Worm (Caenorhabditis elegans) whole organism, mixed stage, embryonic: ENCODE results near the gene polk-1.
A peak's percentile ranks its signal among the peaks of the same experiment; 100 is the strongest.

Source experiments
- M03D4.4 ChIP-seq: sonication (generic microtip); optimal IDR thresholded peaks from 2 replicates; lab custom pipeline; 2017; ENCODE audit warnings: mild to moderate bottlenecking, missing genetic modification characterization, missing compliant biosample characterization
- bed-3 ChIP-seq: fragments of 200-800 bp; sonication (Bioruptor generic); optimal IDR thresholded peaks from 3 replicates; lab custom pipeline; 2018; ENCODE audit warnings: mild to moderate bottlenecking, missing genetic modification characterization, moderate library complexity, missing compliant biosample characterization
- blmp-1 ChIP-seq: fragments of 150-350 bp; optimal IDR thresholded peaks from 2 replicates; lab custom pipeline; 2014; ENCODE audit warnings: missing biosample characterization, missing genetic modification characterization
- ceh-43 ChIP-seq: fragments of 200-800 bp; sonication (Bioruptor generic); optimal IDR thresholded peaks from 2 replicates; lab custom pipeline; 2018; ENCODE audit warnings: mild to moderate bottlenecking, missing genetic modification characterization, moderate library complexity, missing compliant biosample characterization
- ceh-83 ChIP-seq: fragments of 200-800 bp; sonication (Bioruptor generic); optimal IDR thresholded peaks from 2 replicates; lab custom pipeline; 2018; ENCODE audit warnings: mild to moderate bottlenecking, missing genetic modification characterization, missing compliant biosample characterization
- ces-1 ChIP-seq: fragments of 150-350 bp; optimal IDR thresholded peaks from 2 replicates; lab custom pipeline; 2014; ENCODE audit warnings: missing biosample characterization, missing genetic modification reagents, missing genetic modification characterization
- cnd-1 ChIP-seq: fragments of 200-800 bp; sonication (Bioruptor generic); optimal IDR thresholded peaks from 2 replicates; lab custom pipeline; 2018; ENCODE audit warnings: mild to moderate bottlenecking, missing genetic modification characterization, missing compliant biosample characterization
- drap-1 ChIP-seq: fragments of 200-800 bp; sonication (Bioruptor generic); optimal IDR thresholded peaks from 3 replicates; lab custom pipeline; 2018; ENCODE audit warnings: mild to moderate bottlenecking, missing genetic modification characterization, missing compliant biosample characterization
- elt-1 ChIP-seq: sonication (generic microtip); optimal IDR thresholded peaks from 2 replicates; lab custom pipeline; 2017; ENCODE audit warnings: missing genetic modification characterization, mild to moderate bottlenecking, missing compliant biosample characterization, antibody characterized with exemption, moderate library complexity, borderline replicate concordance; ENCODE audit not compliant: insufficient read depth
- elt-3 ChIP-seq: fragments of 150-350 bp; optimal IDR thresholded peaks from 2 replicates; lab custom pipeline; 2014; ENCODE audit warnings: missing biosample characterization, missing genetic modification characterization
- flh-1 ChIP-seq: fragments of 200-800 bp; sonication (Bioruptor generic); optimal IDR thresholded peaks from 2 replicates; lab custom pipeline; 2018; ENCODE audit warnings: mild to moderate bottlenecking, missing genetic modification characterization, moderate library complexity, missing compliant biosample characterization
- ham-2 ChIP-seq: fragments of 200-800 bp; sonication (Bioruptor generic); optimal IDR thresholded peaks from 2 replicates; lab custom pipeline; 2018; ENCODE audit warnings: mild to moderate bottlenecking, missing genetic modification characterization, missing compliant biosample characterization
- hlh-1 ChIP-seq: fragments of 150-350 bp; optimal IDR thresholded peaks from 2 replicates; lab custom pipeline; 2014; ENCODE audit warnings: missing biosample characterization, missing genetic modification reagents, missing genetic modification characterization
- lin-13 ChIP-seq: fragments of 150-350 bp; optimal IDR thresholded peaks from 2 replicates; lab custom pipeline; 2014; ENCODE audit warnings: missing biosample characterization, missing genetic modification characterization
- lin-32 ChIP-seq: fragments of 200-800 bp; sonication (Bioruptor generic); optimal IDR thresholded peaks from 2 replicates; lab custom pipeline; 2018; ENCODE audit warnings: mild to moderate bottlenecking, missing genetic modification characterization, missing compliant biosample characterization
- lsy-2 ChIP-seq: fragments of 150-350 bp; optimal IDR thresholded peaks from 2 replicates; lab custom pipeline; 2014; ENCODE audit warnings: missing biosample characterization, missing genetic modification characterization
- mab-5 ChIP-seq: fragments of 150-350 bp; optimal IDR thresholded peaks from 2 replicates; lab custom pipeline; 2014; ENCODE audit warnings: missing biosample characterization, missing genetic modification characterization
- mep-1 ChIP-seq: fragments of 150-350 bp; optimal IDR thresholded peaks from 2 replicates; lab custom pipeline; 2017; ENCODE audit warnings: missing biosample characterization, missing genetic modification reagents, missing genetic modification characterization, inconsistent platforms
- mls-2 ChIP-seq: sonication (generic microtip); optimal IDR thresholded peaks from 2 replicates; lab custom pipeline; 2016; ENCODE audit warnings: mild to moderate bottlenecking, missing genetic modification characterization, moderate library complexity, missing compliant biosample characterization
- nhr-12 ChIP-seq: fragments of 150-350 bp; optimal IDR thresholded peaks from 2 replicates; lab custom pipeline; 2014; ENCODE audit warnings: missing biosample characterization, missing genetic modification characterization
- nhr-2 ChIP-seq: fragments of 150-350 bp; optimal IDR thresholded peaks from 2 replicates; lab custom pipeline; 2014; ENCODE audit warnings: missing biosample characterization, missing genetic modification characterization
- nhr-237 ChIP-seq: fragments of 150-350 bp; optimal IDR thresholded peaks from 2 replicates; lab custom pipeline; 2014; ENCODE audit warnings: missing biosample characterization, missing genetic modification characterization
- nhr-28 ChIP-seq: fragments of 150-350 bp; optimal IDR thresholded peaks from 2 replicates; lab custom pipeline; 2014; ENCODE audit warnings: missing biosample characterization, missing genetic modification characterization
- nhr-76 ChIP-seq: sonication (generic microtip); optimal IDR thresholded peaks from 2 replicates; lab custom pipeline; 2017; ENCODE audit warnings: missing biosample characterization, missing genetic modification characterization
- pha-4 ChIP-seq: fragments of 150-350 bp; optimal IDR thresholded peaks from 2 replicates; lab custom pipeline; 2018; ENCODE audit warnings: missing biosample characterization, missing genetic modification reagents, missing genetic modification characterization
- sem-2 ChIP-seq: fragments of 200-800 bp; sonication (Bioruptor generic); optimal IDR thresholded peaks from 2 replicates; lab custom pipeline; 2018; ENCODE audit warnings: mild to moderate bottlenecking, missing genetic modification characterization, missing compliant biosample characterization
- snpc-4 ChIP-seq: fragments of 150-350 bp; optimal IDR thresholded peaks from 2 replicates; lab custom pipeline; 2014; ENCODE audit warnings: missing biosample characterization, missing genetic modification characterization
- sptf-1 ChIP-seq: sonication (generic microtip); optimal IDR thresholded peaks from 2 replicates; lab custom pipeline; 2017; ENCODE audit warnings: mild to moderate bottlenecking, missing genetic modification characterization, moderate library complexity, missing compliant biosample characterization
- tbx-8 ChIP-seq: fragments of 200-800 bp; sonication (Bioruptor generic); optimal IDR thresholded peaks from 2 replicates; lab custom pipeline; 2018; ENCODE audit warnings: mild to moderate bottlenecking, missing genetic modification characterization, moderate library complexity, missing compliant biosample characterization
- unc-39 ChIP-seq: fragments of 150-350 bp; optimal IDR thresholded peaks from 2 replicates; lab custom pipeline; 2014; ENCODE audit warnings: missing biosample characterization, missing genetic modification characterization
- unc-62 ChIP-seq: fragments of 150-350 bp; optimal IDR thresholded peaks from 2 replicates; lab custom pipeline; 2014; ENCODE audit warnings: missing biosample characterization, missing genetic modification reagents, missing genetic modification characterization
- zip-8 ChIP-seq: fragments of 150-350 bp; optimal IDR thresholded peaks from 2 replicates; lab custom pipeline; 2014; ENCODE audit warnings: missing biosample characterization, missing genetic modification characterization
- ztf-11 ChIP-seq: fragments of 150-350 bp; optimal IDR thresholded peaks from 2 replicates; lab custom pipeline; 2014; ENCODE audit warnings: missing biosample characterization, missing genetic modification characterization

Gene polk-1

ce11 chrIII:8656055-8656454 lies 27.7 kb upstream of the polk-1 start:
- TF ChIP-seq snpc-4: no peak
- no peak for TF ChIP-seq nhr-76 (tag; lab: Kevin White, UChicago)
- no peak for TF ChIP-seq nhr-12 (tag; lab: Kevin White, UChicago)
- no peak for TF ChIP-seq blmp-1 (tag; lab: Kevin White, UChicago)
- TF ChIP-seq mep-1 (tag; lab: Kevin White, UChicago): no peak
- TF ChIP-seq, all 35 proteins: peak for 0

- TF ChIP-seq nhr-2 (tag; lab: Kevin White, UChicago): no peak
- no peak for TF ChIP-seq nhr-28
- no peak for TF ChIP-seq mep-1 (tag; lab: Kevin White, UChicago)
- no peak for TF ChIP-seq mls-2
- TF ChIP-seq unc-62 (GFP tag; lab: Kevin White, UChicago): no peak
- TF ChIP-seq ceh-43: no peak
- no peak for TF ChIP-seq blmp-1 (tag; lab: Kevin White, UChicago)
- no peak for TF ChIP-seq pha-4 (tag; lab: Kevin White, UChicago)
- no peak for TF ChIP-seq elt-3 (tag; lab: Kevin White, UChicago)
- no peak for TF ChIP-seq nhr-237 (tag; lab: Kevin White, UChicago)
Measured at ce11 chrIII:8655412-8655811, 27.0 kb upstream of the polk-1 start.

DNA sequence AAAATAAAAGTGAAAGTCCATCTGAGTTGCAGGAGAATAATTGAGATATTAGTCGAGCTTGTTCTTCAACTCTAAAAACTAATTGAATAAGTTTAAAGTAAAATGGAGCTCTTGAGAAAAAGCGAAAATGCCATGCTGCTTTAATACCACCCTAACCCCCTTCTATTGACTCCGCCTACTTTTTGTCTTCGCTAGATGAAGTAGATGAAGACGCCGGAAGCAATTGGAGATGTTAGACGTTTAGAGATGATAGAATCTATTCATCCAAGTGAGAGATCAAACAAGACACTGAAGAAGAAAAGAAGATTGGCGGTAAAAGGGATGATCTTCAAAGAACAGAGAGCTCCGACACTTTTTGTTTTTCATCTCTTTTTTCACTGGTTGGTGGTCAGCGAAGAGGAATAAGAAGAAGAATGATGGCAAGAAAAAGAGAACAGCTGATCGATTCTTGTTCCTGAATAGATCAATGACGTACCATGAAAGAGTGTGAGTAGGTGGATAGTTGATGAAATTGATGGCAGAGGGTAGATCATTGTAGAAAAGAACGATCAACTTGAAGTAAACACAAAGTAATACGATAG lies 26.1 kb upstream of the polk-1 start:
- no peak for TF ChIP-seq mep-1 (tag; lab: Kevin White, UChicago)
- no peak for TF ChIP-seq sptf-1 (tag; lab: Kevin White, UChicago)
- TF ChIP-seq nhr-2 (tag; lab: Kevin White, UChicago): no peak
- TF ChIP-seq mls-2: no peak
- TF ChIP-seq pha-4 (tag; lab: Kevin White, UChicago): no peak
- no peak for TF ChIP-seq M03D4.4 (tag; lab: Kevin White, UChicago)
- TF ChIP-seq elt-3 (tag; lab: Kevin White, UChicago): no peak
- no peak for TF ChIP-seq ceh-43
- TF ChIP-seq nhr-28: no peak
- TF ChIP-seq lin-13 (tag; lab: Kevin White, UChicago): no peak
- TF ChIP-seq blmp-1 (tag; lab: Kevin White, UChicago): no peak
- no peak for TF ChIP-seq unc-62 (GFP tag; lab: Kevin White, UChicago)
- TF ChIP-seq ztf-11: no peak
- TF ChIP-seq zip-8 (tag; lab: Kevin White, UChicago): no peak
- no peak for TF ChIP-seq sem-2 (GFP tag; lab: Kevin White, UChicago)
- TF ChIP-seq nhr-12 (tag; lab: Kevin White, UChicago): no peak
- TF ChIP-seq hlh-1 (tag; lab: Kevin White, UChicago): no peak
- no peak for TF ChIP-seq ceh-83 (GFP tag; lab: Kevin White, UChicago)
- no peak for TF ChIP-seq elt-1 (tag; lab: Kevin White, UChicago)
- no peak for TF ChIP-seq nhr-76 (tag; lab: Kevin White, UChicago)

- TF ChIP-seq lin-13 (tag; lab: Kevin White, UChicago) (no peak), ztf-11 (no peak), lin-32 (GFP tag; lab: Kevin White, UChicago) (no peak), tbx-8 (GFP tag; lab: Kevin White, UChicago) (no peak), mep-1 (tag; lab: Kevin White, UChicago) (no peak), nhr-76 (tag; lab: Kevin White, UChicago) (no peak), bed-3 (GFP tag; lab: Kevin White, UChicago) (no peak), nhr-12 (tag; lab: Kevin White, UChicago) (no peak), zip-8 (tag; lab: Kevin White, UChicago) (no peak), ces-1 (GFP tag; lab: Kevin White, UChicago) (no peak), elt-3 (tag; lab: Kevin White, UChicago) (no peak)
- TF ChIP-seq, all 35 proteins: peak for 0
Measured at ce11 chrIII:8653875-8654386, 25.5 kb upstream of the polk-1 start, which contains the start of gene F22B7.9. Gene F22B7.9, minus strand, starts transcription at chrIII:8653925.

DNA sequence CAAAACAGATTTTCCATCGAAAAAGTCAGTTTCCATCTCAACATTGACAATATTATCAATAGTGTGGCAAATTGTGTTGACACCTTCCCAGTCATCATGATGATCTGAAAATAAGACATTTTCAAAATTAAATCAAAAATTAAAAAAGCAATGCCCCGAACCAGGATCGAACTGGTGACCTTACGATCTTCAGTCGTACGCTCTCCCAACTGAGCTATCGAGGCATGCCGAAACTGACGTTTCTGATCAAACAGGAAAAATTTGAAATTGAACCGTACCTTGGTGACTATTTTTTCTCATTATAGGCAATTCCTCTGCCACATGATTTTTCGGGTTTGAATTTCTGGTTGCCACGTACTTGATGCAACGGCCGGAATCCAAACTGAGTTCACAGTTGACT lies 25.1 kb upstream of the polk-1 start:
- no peak for TF ChIP-seq tbx-8 (GFP tag; lab: Kevin White, UChicago)
- TF ChIP-seq, all 35 proteins: peak for 0

DNA sequence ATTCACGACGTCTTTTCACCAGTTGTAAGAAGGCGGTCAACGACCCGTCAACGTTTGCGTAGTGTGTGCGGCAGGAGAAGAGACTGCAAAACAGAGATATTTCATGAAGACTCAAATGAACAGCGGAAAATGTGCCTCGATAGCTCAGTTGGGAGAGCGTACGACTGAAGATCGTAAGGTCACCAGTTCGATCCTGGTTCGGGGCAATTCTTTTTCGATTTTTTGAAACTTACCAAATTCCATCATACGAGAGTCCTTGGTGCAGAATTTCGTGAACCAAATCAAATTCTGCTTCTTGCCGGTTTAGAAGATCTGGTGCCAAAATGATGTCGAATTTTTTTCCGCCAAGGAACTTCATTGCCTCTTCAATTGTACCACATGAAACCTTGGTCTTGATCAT lies 24.5 kb upstream of the polk-1 start:
- TF ChIP-seq mep-1 (tag; lab: Kevin White, UChicago) (no peak), unc-39 (no peak), snpc-4 (no peak), drap-1 (peak; percentile 57), elt-3 (tag; lab: Kevin White, UChicago) (no peak), lsy-2 (no peak), nhr-76 (tag; lab: Kevin White, UChicago) (no peak), cnd-1 (tag; lab: Kevin White, UChicago) (peak; percentile 32), mls-2 (peak; percentile 66), unc-62 (GFP tag; lab: Kevin White, UChicago) (peak; percentile 21), nhr-12 (tag; lab: Kevin White, UChicago) (no peak), bed-3 (GFP tag; lab: Kevin White, UChicago) (peak; percentile 5), nhr-28 (no peak), elt-1 (tag; lab: Kevin White, UChicago) (no peak), ces-1 (GFP tag; lab: Kevin White, UChicago) (no peak), ceh-43 (peak; percentile 25), ham-2 (GFP tag; lab: Kevin White, UChicago) (no peak), nhr-2 (tag; lab: Kevin White, UChicago) (no peak), lin-32 (GFP tag; lab: Kevin White, UChicago) (peak; percentile 42), tbx-8 (GFP tag; lab: Kevin White, UChicago) (no peak), nhr-237 (tag; lab: Kevin White, UChicago) (no peak), flh-1 (GFP tag; lab: Kevin White, UChicago) (no peak), ztf-11 (peak; percentile 6), mab-5 (no peak), hlh-1 (tag; lab: Kevin White, UChicago) (no peak)
